Fruit fly (Drosophila melanogaster) whole organism, embryonic: Measurements from ENCODE around the gene mRpS11.
A peak's percentile ranks its signal among the peaks of the same experiment; 100 is the strongest.

Experiments
- Awh ChIP-seq: fragments of 200-800 bp; sonication (Bioruptor generic); IDR thresholded peaks from 2 replicates; pipeline ENCODE4, ENCODE4 v1.3.6; 2022; ENCODE audit warnings: missing biosample characterization, missing genetic modification characterization
- CG12219 ChIP-seq: fragments of 200-800 bp; sonication (Bioruptor generic); optimal IDR thresholded peaks from 3 replicates; lab custom pipeline; 2018; ENCODE audit warnings: missing biosample characterization, mild to moderate bottlenecking, missing genetic modification characterization
- CG1233 ChIP-seq: fragments of 200-800 bp; sonication (Bioruptor generic); optimal IDR thresholded peaks from 4 replicates; lab custom pipeline; 2018; ENCODE audit warnings: missing biosample characterization, mild to moderate bottlenecking, missing genetic modification characterization
- CG15269 ChIP-seq: fragments of 200-800 bp; sonication (Bioruptor generic); optimal IDR thresholded peaks from 2 replicates; lab custom pipeline; 2018; ENCODE audit warnings: missing biosample characterization, mild to moderate bottlenecking, missing genetic modification characterization, moderate library complexity
- CG1603 ChIP-seq: fragments of 200-800 bp; sonication (Bioruptor generic); optimal IDR thresholded peaks from 2 replicates; lab custom pipeline; 2019; ENCODE audit warnings: missing biosample characterization, mild to moderate bottlenecking, missing genetic modification characterization, moderate library complexity
- CG16813 ChIP-seq: fragments of 200-800 bp; sonication (Bioruptor generic); IDR thresholded peaks from 3 replicates; pipeline ENCODE4 v1.3.6; 2022; ENCODE audit warnings: missing biosample characterization, missing genetic modification characterization; ENCODE audit not compliant: partially characterized antibody
- CG17361 ChIP-seq: fragments of 200-800 bp; sonication (Bioruptor generic); IDR thresholded peaks from 3 replicates; pipeline ENCODE4 v1.3.6; 2022; ENCODE audit warnings: missing biosample characterization, missing genetic modification characterization
- CG17568 ChIP-seq: fragments of 200-800 bp; sonication (Bioruptor generic); optimal IDR thresholded peaks from 2 replicates; lab custom pipeline; 2018; ENCODE audit warnings: missing biosample characterization, mild to moderate bottlenecking, missing genetic modification characterization, moderate library complexity
- CG1792 ChIP-seq: fragments of 200-800 bp; sonication (Bioruptor generic); optimal IDR thresholded peaks from 2 replicates; lab custom pipeline; 2016; ENCODE audit warnings: missing biosample characterization, missing genetic modification characterization
- CG2199 ChIP-seq: fragments of 200-800 bp; sonication (Bioruptor generic); IDR thresholded peaks from 3 replicates; pipeline ENCODE4 v1.3.6; 2022; ENCODE audit warnings: missing biosample characterization, missing genetic modification characterization
- CG3065 ChIP-seq: fragments of 200-800 bp; sonication (Bioruptor generic); optimal IDR thresholded peaks from 2 replicates; lab custom pipeline; 2016; ENCODE audit warnings: missing biosample characterization, missing genetic modification characterization
- CG4360 ChIP-seq: fragments of 200-800 bp; sonication (Bioruptor generic); IDR thresholded peaks from 2 replicates; pipeline ENCODE4 v1.3.6; 2022; ENCODE audit warnings: missing biosample characterization, missing genetic modification characterization
- CG5245 ChIP-seq: fragments of 200-800 bp; sonication (Bioruptor generic); optimal IDR thresholded peaks from 3 replicates; lab custom pipeline; 2016; ENCODE audit warnings: missing biosample characterization, missing genetic modification characterization
- CG7357 ChIP-seq: fragments of 200-800 bp; sonication (Bioruptor generic); IDR thresholded peaks from 3 replicates; pipeline ENCODE4 v1.3.6; 2022; ENCODE audit warnings: missing biosample characterization, missing genetic modification characterization
- CG8478 ChIP-seq: fragments of >200 bp; optimal IDR thresholded peaks from 2 replicates; lab custom pipeline; 2018
- CG9437 ChIP-seq: fragments of 200-800 bp; sonication (Bioruptor generic); optimal IDR thresholded peaks from 2 replicates; lab custom pipeline; 2018; ENCODE audit warnings: missing biosample characterization, mild to moderate bottlenecking, missing genetic modification characterization
- CG9932 ChIP-seq: fragments of 200-800 bp; sonication (Bioruptor generic); IDR thresholded peaks from 2 replicates; pipeline ENCODE4 v1.3.6; 2022; ENCODE audit warnings: missing biosample characterization, missing genetic modification characterization
- Dp ChIP-seq: fragments of 200-800 bp; sonication (Bioruptor generic); optimal IDR thresholded peaks from 2 replicates; lab custom pipeline; 2018; ENCODE audit warnings: missing biosample characterization, mild to moderate bottlenecking, missing genetic modification characterization, moderate library complexity
- H15 ChIP-seq: fragments of 200-800 bp; sonication (Bioruptor generic); IDR thresholded peaks from 3 replicates; pipeline ENCODE4 v1.3.6; 2022; ENCODE audit warnings: missing biosample characterization, missing genetic modification characterization
- H2.0 ChIP-seq: fragments of 200-800 bp; sonication (Bioruptor generic); IDR thresholded peaks from 2 replicates; pipeline ENCODE4 v1.3.6; 2022; ENCODE audit warnings: missing biosample characterization, missing genetic modification characterization
- Hr3 ChIP-seq: fragments of 200-800 bp; sonication (Bioruptor generic); optimal IDR thresholded peaks from 3 replicates; lab custom pipeline; 2016; ENCODE audit warnings: missing biosample characterization, missing genetic modification characterization
- MTF-1 ChIP-seq: fragments of 200-800 bp; sonication (Bioruptor generic); optimal IDR thresholded peaks from 2 replicates; lab custom pipeline; 2018; ENCODE audit warnings: missing biosample characterization, mild to moderate bottlenecking, missing genetic modification characterization, borderline replicate concordance
- NK7.1 ChIP-seq: fragments of 200-800 bp; sonication (Bioruptor generic); optimal IDR thresholded peaks from 3 replicates; lab custom pipeline; 2016; ENCODE audit warnings: missing biosample characterization, missing genetic modification characterization
- Nf-YB ChIP-seq: fragments of 200-800 bp; sonication (Bioruptor generic); optimal IDR thresholded peaks from 3 replicates; lab custom pipeline; 2019; ENCODE audit warnings: missing biosample characterization, mild to moderate bottlenecking, missing genetic modification characterization, moderate library complexity
- Opbp ChIP-seq: fragments of 200-800 bp; sonication (Bioruptor generic); IDR thresholded peaks from 3 replicates; pipeline ENCODE4 v1.3.6; 2022; ENCODE audit warnings: missing biosample characterization, missing genetic modification characterization; ENCODE audit not compliant: partially characterized antibody
- Six4 ChIP-seq: fragments of 200-800 bp; sonication (Bioruptor generic); optimal IDR thresholded peaks from 2 replicates; lab custom pipeline; 2016; ENCODE audit warnings: missing biosample characterization, missing genetic modification characterization
- Tbp ChIP-seq: fragments of >200 bp; optimal IDR thresholded peaks from 2 replicates; lab custom pipeline; 2018; ENCODE audit warnings: missing biosample characterization, missing genetic modification characterization
- aop ChIP-seq: fragments of 200-800 bp; sonication (Bioruptor generic); IDR thresholded peaks from 2 replicates; pipeline ENCODE4 v1.3.6; 2022; ENCODE audit warnings: missing biosample characterization, missing genetic modification characterization
- cad ChIP-seq: fragments of >200 bp; optimal IDR thresholded peaks from 2 replicates; lab custom pipeline; 2017; ENCODE audit warnings: missing biosample characterization, missing genetic modification characterization
- dm ChIP-seq: fragments of 200-800 bp; sonication (Bioruptor generic); optimal IDR thresholded peaks from 3 replicates; lab custom pipeline; 2016; ENCODE audit warnings: missing biosample characterization, missing genetic modification characterization
- dmrt99B ChIP-seq: fragments of 200-800 bp; sonication (Bioruptor generic); optimal IDR thresholded peaks from 2 replicates; lab custom pipeline; 2018; ENCODE audit warnings: missing biosample characterization, mild to moderate bottlenecking, missing genetic modification characterization, moderate library complexity
- en ChIP-seq: fragments of 200-800 bp; sonication (Bioruptor generic); optimal IDR thresholded peaks from 2 replicates; lab custom pipeline; 2016; ENCODE audit warnings: missing biosample characterization, missing genetic modification characterization
- ftz-f1 ChIP-seq: fragments of 200-800 bp; sonication (Bioruptor generic); optimal IDR thresholded peaks from 2 replicates; lab custom pipeline; 2016; ENCODE audit warnings: missing biosample characterization, missing genetic modification characterization
- fu2 ChIP-seq: fragments of 200-800 bp; sonication (Bioruptor generic); optimal IDR thresholded peaks from 2 replicates; lab custom pipeline; 2016; ENCODE audit warnings: missing biosample characterization, missing genetic modification characterization
- gcm ChIP-seq: fragments of 200-800 bp; sonication (Bioruptor generic); optimal IDR thresholded peaks from 2 replicates; lab custom pipeline; 2019; ENCODE audit warnings: missing biosample characterization, mild to moderate bottlenecking, missing genetic modification characterization, moderate library complexity
- grau ChIP-seq: fragments of 200-800 bp; optimal IDR thresholded peaks from 3 replicates; lab custom pipeline; 2019; ENCODE audit warnings: missing biosample characterization, mild to moderate bottlenecking, missing genetic modification characterization, moderate library complexity
- hb ChIP-seq: fragments of 200-800 bp; sonication (Bioruptor generic); IDR thresholded peaks from 3 replicates; pipeline ENCODE4 v1.3.6; 2022; ENCODE audit warnings: missing biosample characterization, missing genetic modification characterization; ENCODE audit not compliant: partially characterized antibody
- klu ChIP-seq: fragments of 200-800 bp; sonication (Bioruptor generic); IDR thresholded peaks from 2 replicates; pipeline ENCODE4 v1.3.6; 2022; ENCODE audit warnings: missing biosample characterization, missing genetic modification characterization
- kni ChIP-seq: fragments of 200-800 bp; sonication (Bioruptor generic); optimal IDR thresholded peaks from 3 replicates; lab custom pipeline; 2017; ENCODE audit warnings: mild to moderate bottlenecking, missing biosample characterization, missing genetic modification reagents, missing genetic modification characterization
- nom ChIP-seq: fragments of 200-800 bp; sonication (Bioruptor generic); optimal IDR thresholded peaks from 2 replicates; lab custom pipeline; 2017; ENCODE audit warnings: missing biosample characterization, missing genetic modification characterization, mild to moderate bottlenecking, moderate library complexity, missing genetic modification reagents
- otp ChIP-seq: fragments of 200-800 bp; sonication (Bioruptor generic); IDR thresholded peaks from 3 replicates; pipeline ENCODE4, ENCODE4 v1.3.6; 2022; ENCODE audit warnings: missing biosample characterization, missing genetic modification characterization
- p53 ChIP-seq: fragments of 200-800 bp; sonication (Bioruptor generic); optimal IDR thresholded peaks from 2 replicates; lab custom pipeline; 2016; ENCODE audit warnings: missing biosample characterization, missing genetic modification characterization
- psq ChIP-seq: fragments of 200-800 bp; sonication (Bioruptor generic); optimal IDR thresholded peaks from 2 replicates; lab custom pipeline; 2017; ENCODE audit warnings: missing biosample characterization, missing genetic modification characterization
- salm ChIP-seq: fragments of 200-800 bp; sonication (Bioruptor generic); optimal IDR thresholded peaks from 2 replicates; lab custom pipeline; 2018; ENCODE audit warnings: missing biosample characterization, mild to moderate bottlenecking, missing genetic modification characterization
- sd ChIP-seq: fragments of 200-800 bp; sonication (Bioruptor generic); optimal IDR thresholded peaks from 3 replicates; lab custom pipeline; 2018; ENCODE audit warnings: missing biosample characterization, mild to moderate bottlenecking, missing genetic modification characterization, moderate library complexity
- stc ChIP-seq: fragments of 200-800 bp; sonication (Bioruptor generic); IDR thresholded peaks from 2 replicates; pipeline ENCODE4 v1.3.6; 2022; ENCODE audit warnings: missing biosample characterization, missing genetic modification characterization
- toy ChIP-seq: fragments of 200-800 bp; sonication (Bioruptor generic); IDR thresholded peaks from 2 replicates; pipeline ENCODE4 v1.3.6; 2022; ENCODE audit warnings: missing biosample characterization, missing genetic modification characterization
- twi ChIP-seq: fragments of 200-800 bp; optimal IDR thresholded peaks from 2 replicates; lab custom pipeline; 2019; ENCODE audit warnings: missing biosample characterization, mild to moderate bottlenecking, missing genetic modification characterization, moderate library complexity
- vfl ChIP-seq: fragments of 200-800 bp; sonication (Bioruptor generic); optimal IDR thresholded peaks from 2 replicates; lab custom pipeline; 2016; ENCODE audit warnings: missing biosample characterization, missing genetic modification characterization
- vnd ChIP-seq: fragments of 200-800 bp; sonication (Bioruptor generic); IDR thresholded peaks from 3 replicates; pipeline ENCODE4 v1.3.6; 2022; ENCODE audit warnings: missing biosample characterization, missing genetic modification characterization; ENCODE audit not compliant: partially characterized antibody
- zen2 ChIP-seq: fragments of 200-800 bp; sonication (Bioruptor generic); IDR thresholded peaks from 3 replicates; pipeline ENCODE4 v1.3.6; 2022; ENCODE audit warnings: missing biosample characterization, missing genetic modification characterization; ENCODE audit not compliant: partially characterized antibody

The mRpS11 gene

dm6 chr3R:17072526-17073114 is at the start of gene mRpS11, which contains the start of gene Ns1 (continued):
- TF ChIP-seq Opbp (GFP tag; lab: Robert Waterston, UW) = peak; percentile 57; the same call in 2 of the 3 replicates
- TF ChIP-seq stc = no peak
- TF ChIP-seq dm (GFP tag; lab: Kevin White, UChicago) = peak; percentile 99
- TF ChIP-seq CG1603 (tag; lab: Kevin White, UChicago) = peak; percentile 78
- no peak for TF ChIP-seq cad
- no peak for TF ChIP-seq klu (GFP tag; lab: Robert Waterston, UW)
- no peak for TF ChIP-seq CG5245
- TF ChIP-seq CG9437 = no peak
- peak; percentile 40 for TF ChIP-seq nom (GFP tag; lab: Kevin White, UChicago)
- TF ChIP-seq CG3065 (GFP tag; lab: Kevin White, UChicago) = peak; percentile 37
- TF ChIP-seq grau (tag; lab: Kevin White, UChicago) = peak; percentile 47
- TF ChIP-seq en (GFP tag; lab: Kevin White, UChicago) = no peak
- TF ChIP-seq sd (tag; lab: Kevin White, UChicago) = peak; percentile 60
- TF ChIP-seq Nf-YB (GFP tag; lab: Kevin White, UChicago) = no peak
- TF ChIP-seq CG15269 (tag; lab: Kevin White, UChicago) = no peak
- TF ChIP-seq CG8478 (lab: Kevin White, UChicago) = no peak
- TF ChIP-seq Tbp (GFP tag; lab: Kevin White, UChicago) = no peak
- no peak for TF ChIP-seq dmrt99B (tag; lab: Kevin White, UChicago)
- no peak for TF ChIP-seq toy (GFP tag; lab: Robert Waterston, UW)
- peak; percentile 64 for TF ChIP-seq CG9932
- TF ChIP-seq Hr3 (GFP tag; lab: Kevin White, UChicago) = peak; percentile 19
- no peak for TF ChIP-seq Awh (GFP tag; lab: Robert Waterston, UW)
- 0 out of 3 replicates have a peak, but pooled peaks have one; percentile 35 for TF ChIP-seq CG17361
- no peak for TF ChIP-seq gcm (GFP tag; lab: Kevin White, UChicago)
- 0 out of 3 replicates have a peak, but pooled peaks have one; percentile 13 for TF ChIP-seq CG16813 (GFP tag; lab: Robert Waterston, UW)
- TF ChIP-seq salm = no peak
- no peak for TF ChIP-seq NK7.1
- TF ChIP-seq CG1233 (GFP tag; lab: Kevin White, UChicago) = peak; percentile 22
- TF ChIP-seq CG2199 (GFP tag; lab: Robert Waterston, UW) = peak; percentile 68; the same call in 1 of the 3 replicates
- peak; percentile 22 for TF ChIP-seq vfl (GFP tag; lab: Kevin White, UChicago)
- TF ChIP-seq fu2 = peak; percentile 56
- TF ChIP-seq H15 (GFP tag; lab: Robert Waterston, UW) = no peak
- TF ChIP-seq psq (GFP tag; lab: Kevin White, UChicago) = no peak
- no peak for TF ChIP-seq CG1792 (GFP tag; lab: Kevin White, UChicago)
- TF ChIP-seq Six4 (GFP tag; lab: Kevin White, UChicago) = no peak
- TF ChIP-seq H2.0 (GFP tag; lab: Robert Waterston, UW) = no peak
- no peak for TF ChIP-seq hb (GFP tag; lab: Robert Waterston, UW)
- TF ChIP-seq aop (GFP tag; lab: Robert Waterston, UW) = no peak
- peak; percentile 42 for TF ChIP-seq ftz-f1 (GFP tag; lab: Kevin White, UChicago)
- no peak for TF ChIP-seq MTF-1 (GFP tag; lab: Kevin White, UChicago)
- TF ChIP-seq vnd (GFP tag; lab: Robert Waterston, UW) = no peak
- no peak for TF ChIP-seq CG7357 (GFP tag; lab: Robert Waterston, UW)
- TF ChIP-seq CG17568 (GFP tag; lab: Kevin White, UChicago) = peak; percentile 9
- no peak for TF ChIP-seq CG4360 (GFP tag; lab: Robert Waterston, UW)
- peak; percentile 34 for TF ChIP-seq Dp
- TF ChIP-seq p53 (GFP tag; lab: Kevin White, UChicago) = no peak
- no peak for TF ChIP-seq kni (GFP tag; lab: Kevin White, UChicago)
- no peak for TF ChIP-seq zen2 (GFP tag; lab: Robert Waterston, UW)
- no peak for TF ChIP-seq CG12219
- TF ChIP-seq twi (tag; lab: Kevin White, UChicago) = peak; percentile 34
- peak; percentile 15; the same call in 1 of the 3 replicates for TF ChIP-seq otp (GFP tag; lab: Robert Waterston, UW)
